Worm (Caenorhabditis elegans) whole organism, dauer: Measurements from ENCODE around the gene C15H9.2.

Source experiments
- unc-62 ChIP-seq: sonication (generic microtip); optimal IDR thresholded peaks from 2 replicates; lab custom pipeline; 2017; ENCODE audit warnings: missing biosample characterization, missing genetic modification reagents, missing genetic modification characterization

The C15H9.2 gene

ce11 chrX:6107962-6108361, 10.4 kb upstream of the C15H9.2 start:
- TF ChIP-seq unc-62 (GFP tag; lab: Kevin White, UChicago): no peak

- no peak for TF ChIP-seq unc-62 (GFP tag; lab: Kevin White, UChicago)
These were observed 9.0 kb upstream of the C15H9.2 start, which contains the start of gene kynu-1 for ce11 chrX:6109288-6109770. Gene kynu-1 (minus strand): TSS chrX:6109338.

ce11 chrX:6112817-6113216, 5.5 kb upstream of the C15H9.2 start, which contains the start of gene prx-3:
Gene prx-3 (minus strand): TSS chrX:6112917.
- TF ChIP-seq unc-62 (GFP tag; lab: Kevin White, UChicago): no peak

ce11 chrX:6115502-6115901, 2.8 kb upstream of the C15H9.2 start, which contains the start of gene C15H9.3:
Gene C15H9.3 (plus strand): TSS chrX:6115802.
- TF ChIP-seq unc-62 (GFP tag; lab: Kevin White, UChicago): no peak

- TF ChIP-seq unc-62 (GFP tag; lab: Kevin White, UChicago): no peak
These were observed 3.0 kb downstream of the C15H9.2 start for ce11 chrX:6121279-6121678.

ce11 chrX:6122026-6122425, 3.7 kb downstream of the C15H9.2 start, which contains the start of gene nnt-1:
Gene nnt-1 (plus strand): TSS chrX:6122311.
- TF ChIP-seq unc-62 (GFP tag; lab: Kevin White, UChicago): no peak

ce11 chrX:6128225-6128686, 9.9 kb downstream of the C15H9.2 start, which contains the start of gene C15H9.9:
Gene C15H9.9 (minus strand): TSS chrX:6128275.
- TF ChIP-seq unc-62 (GFP tag; lab: Kevin White, UChicago): no peak

ce11 chrX:6128773-6129172, 10.4 kb downstream of the C15H9.2 start:
- TF ChIP-seq unc-62 (GFP tag; lab: Kevin White, UChicago): no peak

- TF ChIP-seq unc-62 (GFP tag; lab: Kevin White, UChicago): no peak
These were observed 11.0 kb downstream of the C15H9.2 start for ce11 chrX:6129277-6129676.

ce11 chrX:6134423-6134822, 16.1 kb downstream of the C15H9.2 start:
- TF ChIP-seq unc-62 (GFP tag; lab: Kevin White, UChicago): no peak

ce11 chrX:6138243-6138642, 19.9 kb downstream of the C15H9.2 start, which contains the start of gene Y72A10A.1:
Gene Y72A10A.1 (minus strand): TSS chrX:6138343.
- no peak for TF ChIP-seq unc-62 (GFP tag; lab: Kevin White, UChicago)

ce11 chrX:6145921-6146320, 27.6 kb downstream of the C15H9.2 start:
- TF ChIP-seq unc-62 (GFP tag; lab: Kevin White, UChicago): no peak

- no peak for TF ChIP-seq unc-62 (GFP tag; lab: Kevin White, UChicago)
These were observed 32.1 kb downstream of the C15H9.2 start, which contains the start of gene tag-275 for ce11 chrX:6150449-6150848. Gene tag-275 (minus strand): TSS chrX:6150549.

ce11 chrX:6150949-6151519, 32.7 kb downstream of the C15H9.2 start:
- TF ChIP-seq unc-62 (GFP tag; lab: Kevin White, UChicago): no peak

- TF ChIP-seq unc-62 (GFP tag; lab: Kevin White, UChicago): no peak
These were observed 37.1 kb downstream of the C15H9.2 start for ce11 chrX:6155436-6155835.

- no peak for TF ChIP-seq unc-62 (GFP tag; lab: Kevin White, UChicago)
These were observed 39.1 kb downstream of the C15H9.2 start for ce11 chrX:6157411-6157916.

ce11 chrX:6159562-6159961, 41.2 kb downstream of the C15H9.2 start:
- TF ChIP-seq unc-62 (GFP tag; lab: Kevin White, UChicago): no peak
